Worm (Caenorhabditis elegans): ENCODE data around the gene saeg-2.

saeg-2 gene

DNA sequence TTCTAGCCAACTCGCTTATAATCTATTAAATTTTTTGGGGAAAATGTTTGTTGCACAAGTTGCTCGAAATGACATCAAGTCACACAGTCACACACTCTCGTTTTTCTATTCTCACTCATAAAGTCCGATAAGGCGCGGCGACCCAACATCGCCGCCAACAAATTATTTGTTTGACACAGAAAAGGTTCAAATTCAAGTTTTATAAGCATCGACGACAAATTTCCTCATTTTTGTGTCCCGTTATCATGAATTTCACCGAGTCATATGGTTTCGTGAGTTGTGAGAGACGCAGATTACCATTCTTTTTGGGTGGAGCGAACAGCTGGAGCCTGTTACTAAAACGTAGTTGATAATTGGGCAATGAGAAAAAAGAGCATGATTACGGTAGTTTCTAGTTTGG is 49.7 kb downstream of the saeg-2 start:
- no peak for TF ChIP-seq ets-5 (GFP tag; IDR thresholded peaks at IDR 0.05)
- TF ChIP-seq elt-2 (tag; optimal IDR thresholded peaks at IDR 0.05), result peak; percentile 90
- TF ChIP-seq xbp-1 (tag; optimal IDR thresholded peaks at IDR 0.05), result no peak
- TF ChIP-seq efl-1 (optimal IDR thresholded peaks at IDR 0.05), result no peak
- peak in 1 of 2 experiments; percentile 76 for TF ChIP-seq efl-1 (GFP tag; optimal IDR thresholded peaks at IDR 0.05 in 1 of 2)
- peak in 1 of 2 experiments; percentile 53 for TF ChIP-seq lin-35 (GFP tag; optimal IDR thresholded peaks at IDR 0.05)
- peak; percentile 64 for TF ChIP-seq nhr-85 (tag)
- peak; percentile 24 for TF ChIP-seq jun-1 (tag; optimal IDR thresholded peaks at IDR 0.05)
- no peak for TF ChIP-seq ztf-4 (tag; optimal IDR thresholded peaks at IDR 0.05)
- no peak for TF ChIP-seq C04F5.9 (tag; optimal IDR thresholded peaks at IDR 0.05)
- TF ChIP-seq nhr-77 (tag; optimal IDR thresholded peaks at IDR 0.05), result no peak
- no peak for TF ChIP-seq fkh-10 (GFP tag; optimal IDR thresholded peaks at IDR 0.05)
- TF ChIP-seq pag-3 (tag; optimal IDR thresholded peaks at IDR 0.05; ENCODE audit: borderline replicate concordance, insufficient read depth), result no peak
- no peak for TF ChIP-seq elt-3 (tag; optimal IDR thresholded peaks at IDR 0.05)
- peak; percentile 57 for TF ChIP-seq nhr-20 (tag; optimal IDR thresholded peaks at IDR 0.05)
- no peak for TF ChIP-seq mef-2 (tag; optimal IDR thresholded peaks at IDR 0.05)
- peak; percentile 3 for TF ChIP-seq nhr-90 (tag; optimal IDR thresholded peaks at IDR 0.05; ENCODE audit: poor library complexity)

DNA sequence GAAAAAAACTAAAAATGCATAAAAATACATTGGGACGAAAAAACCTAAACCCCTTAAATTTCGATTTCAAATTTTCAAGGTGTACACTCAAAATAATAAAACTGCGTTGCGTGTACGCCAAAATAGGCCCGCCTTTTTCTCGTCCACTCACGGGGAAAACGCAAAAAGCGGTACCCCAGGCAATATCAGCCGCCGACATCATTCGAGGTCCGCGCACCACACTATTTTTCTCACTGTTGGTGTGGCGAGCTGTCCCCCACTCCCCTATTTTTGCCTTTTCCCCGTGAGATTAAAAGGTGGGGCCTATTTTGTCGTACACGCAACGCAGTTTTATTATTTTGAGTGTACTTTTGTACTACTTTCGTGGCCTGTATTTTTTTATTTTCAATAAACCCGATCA is 51.5 kb downstream of the saeg-2 start:
- TF ChIP-seq snpc-4 (tag; optimal IDR thresholded peaks at IDR 0.05), result peak; percentile 2
